Fruit fly (Drosophila melanogaster): ENCODE results near the gene Ugt307A1.

The Ugt307A1 gene

dm6 chr2L:7104195-7104971, 36.6 kb downstream of the Ugt307A1 start (continued):
- TF ChIP-seq jigr1 (GFP tag; IDR thresholded peaks at IDR 0.05) (no peak), peb (GFP tag; IDR thresholded peaks at IDR 0.05) (no peak), eve (GFP tag; optimal IDR thresholded peaks at IDR 0.05) (no peak), sna (GFP tag; IDR thresholded peaks at IDR 0.05; ENCODE audit: partially characterized antibody) (no peak), CkIIα-i1 (GFP tag; IDR thresholded peaks at IDR 0.05) (no peak), CG17829 (tag; optimal IDR thresholded peaks at IDR 0.05) (peak; percentile 11), pita (GFP tag; optimal IDR thresholded peaks at IDR 0.05) (no peak), CG10565 (GFP tag; optimal IDR thresholded peaks at IDR 0.05) (no peak), esg (GFP tag; conservative IDR thresholded peaks at IDR 0.05) (0 out of 2 replicates have a peak, but pooled peaks have one; percentile 6), prd (optimal IDR thresholded peaks at IDR 0.05) (no peak), prd (GFP tag; IDR thresholded peaks at IDR 0.05) (peak; percentile 60; the same call in 2 of the 3 replicates), CG11504 (tag; optimal IDR thresholded peaks at IDR 0.05) (peak; percentile 28), PHDP (tag; optimal IDR thresholded peaks at IDR 0.05) (no peak), Trl (optimal IDR thresholded peaks at IDR 0.05) (no peak), Trl (GFP tag; optimal IDR thresholded peaks at IDR 0.05) (no peak)

- TF ChIP-seq disco-r (GFP tag; optimal IDR thresholded peaks at IDR 0.05) (no peak), HHEX (GFP tag; optimal IDR thresholded peaks at IDR 0.05) (no peak), Hr78 (GFP tag; optimal IDR thresholded peaks at IDR 0.05) (peak in 1 of 2 experiments; percentile 54), CG10321 (GFP tag; IDR thresholded peaks at IDR 0.05) (peak; percentile 60; the same call in 1 of the 2 replicates), Pdp1 (GFP tag; optimal IDR thresholded peaks at IDR 0.05) (peak in 1 of 2 experiments; percentile 92), Blimp-1 (GFP tag; optimal IDR thresholded peaks at IDR 0.05) (peak; percentile 15)
These were observed 38.6 kb downstream of the Ugt307A1 start for dm6 chr2L:7106289-7106961.

- TF ChIP-seq peb (GFP tag; IDR thresholded peaks at IDR 0.05) (no peak), repo (GFP tag; optimal IDR thresholded peaks at IDR 0.05) (no peak), CG2678 (tag; optimal IDR thresholded peaks at IDR 0.05) (peak; percentile 35), D19A (tag; optimal IDR thresholded peaks at IDR 0.05) (peak; percentile 59), BtbVII (GFP tag; optimal IDR thresholded peaks at IDR 0.05) (no peak), Rx (GFP tag; IDR thresholded peaks at IDR 0.05) (no peak), Nf-YB (GFP tag; optimal IDR thresholded peaks at IDR 0.05) (no peak), CG8359 (GFP tag; optimal IDR thresholded peaks at IDR 0.05; ENCODE audit: borderline replicate concordance) (no peak), Hsf (GFP tag; optimal IDR thresholded peaks at IDR 0.05) (no peak), Hmx (GFP tag; optimal IDR thresholded peaks at IDR 0.05) (no peak), pnt (GFP tag; optimal IDR thresholded peaks at IDR 0.05) (no peak), CG18599 (GFP tag; optimal IDR thresholded peaks at IDR 0.05) (peak; percentile 10), CG13123 (GFP tag; optimal IDR thresholded peaks at IDR 0.05) (no peak), grau (tag; optimal IDR thresholded peaks at IDR 0.05) (peak; percentile 32), Oli (tag; optimal IDR thresholded peaks at IDR 0.05) (peak; percentile 20), Hr51 (GFP tag; optimal IDR thresholded peaks at IDR 0.05) (peak in 1 of 2 experiments; percentile 10), da (GFP tag; optimal IDR thresholded peaks at IDR 0.05) (no peak), CG34422 (GFP tag; IDR thresholded peaks at IDR 0.05) (no peak), lab (GFP tag; optimal IDR thresholded peaks at IDR 0.05) (peak; percentile 8), Med (GFP tag) (peak; percentile 57), CG7839 (tag; optimal IDR thresholded peaks at IDR 0.05) (peak; percentile 25), gem (tag; optimal IDR thresholded peaks at IDR 0.05) (peak; percentile 36), D (optimal IDR thresholded peaks at IDR 0.05) (no peak), D (GFP tag; optimal IDR thresholded peaks at IDR 0.05) (no peak), dmrt99B (tag; optimal IDR thresholded peaks at IDR 0.05) (peak; percentile 21), row (GFP tag; IDR thresholded peaks at IDR 0.05) (0 out of 3 replicates have a peak, but pooled peaks have one; percentile 23)
These were observed 40.1 kb downstream of the Ugt307A1 start for dm6 chr2L:7107890-7108289.
